Worm (Caenorhabditis elegans) whole organism, midembryonic: ENCODE measurements around the gene Y51H4A.23.

Source experiments
- T22C8.4 ChIP-seq: fragments of 200-800 bp; sonication (Bioruptor generic); IDR thresholded peaks from 2 replicates; pipeline ENCODE4 v1.3.6; 2022; ENCODE audit warnings: missing genetic modification characterization, missing compliant biosample characterization
- flt-1 ChIP-seq: fragments of 200-800 bp; sonication (Bioruptor generic); IDR thresholded peaks from 2 replicates; pipeline ENCODE4 v1.3.6; 2022; ENCODE audit warnings: missing genetic modification characterization, missing compliant biosample characterization
- klf-2 ChIP-seq: fragments of 200-800 bp; sonication (Bioruptor generic); conservative IDR thresholded peaks from 2 replicates; pipeline ENCODE4 v1.3.6; 2022; ENCODE audit warnings: missing genetic modification reagents, missing genetic modification characterization, missing compliant biosample characterization
- med-1 ChIP-seq: sonication (generic microtip); optimal IDR thresholded peaks from 2 replicates; lab custom pipeline; 2017; ENCODE audit warnings: missing genetic modification characterization, mild to moderate bottlenecking, missing compliant biosample characterization, antibody characterized with exemption, missing genetic modification reagents; ENCODE audit not compliant: insufficient read depth
- ref-1 ChIP-seq: fragments of 200-800 bp; sonication (Bioruptor generic); conservative IDR thresholded peaks from 2 replicates; pipeline ENCODE4 v1.3.6; 2022; ENCODE audit warnings: missing genetic modification reagents, missing genetic modification characterization, missing compliant biosample characterization
- tab-1 ChIP-seq: fragments of 200-800 bp; sonication (Bioruptor generic); IDR thresholded peaks from 2 replicates; pipeline ENCODE4 v1.3.6; 2022; ENCODE audit warnings: missing genetic modification characterization, missing compliant biosample characterization

DNA sequence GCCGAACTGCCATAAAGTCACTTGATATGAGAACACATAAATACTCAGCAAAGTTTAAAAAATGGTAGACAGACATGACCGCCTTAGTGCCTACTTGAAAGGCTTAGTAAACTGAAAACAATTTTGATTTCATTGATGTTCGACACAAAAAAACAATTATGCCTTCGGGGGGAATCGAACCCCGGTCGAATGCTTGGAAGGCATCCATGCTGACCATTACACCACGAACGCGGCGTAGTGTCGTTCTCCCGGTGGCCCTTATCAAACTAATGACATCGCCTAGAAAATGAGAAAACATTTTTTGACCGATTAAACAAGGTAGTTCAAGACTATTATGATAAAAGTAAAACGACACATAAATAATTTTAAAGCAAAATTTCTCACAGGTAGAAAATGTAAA is 38.5 kb upstream of the Y51H4A.23 start:
- TF ChIP-seq flt-1 (GFP tag; lab: Robert Waterston, UW) (peak; percentile 79), med-1 (no peak), ref-1 (peak; percentile 55; the same call in 1 of the 2 replicates), T22C8.4 (GFP tag; lab: Robert Waterston, UW) (no peak), tab-1 (GFP tag; lab: Robert Waterston, UW) (peak; percentile 82), klf-2 (GFP tag; lab: Robert Waterston, UW) (0 out of 2 replicates have a peak, but pooled peaks have one; percentile 37)
